Fruit fly (Drosophila melanogaster): Measurements from ENCODE around the gene Rel.

Rel gene

DNA sequence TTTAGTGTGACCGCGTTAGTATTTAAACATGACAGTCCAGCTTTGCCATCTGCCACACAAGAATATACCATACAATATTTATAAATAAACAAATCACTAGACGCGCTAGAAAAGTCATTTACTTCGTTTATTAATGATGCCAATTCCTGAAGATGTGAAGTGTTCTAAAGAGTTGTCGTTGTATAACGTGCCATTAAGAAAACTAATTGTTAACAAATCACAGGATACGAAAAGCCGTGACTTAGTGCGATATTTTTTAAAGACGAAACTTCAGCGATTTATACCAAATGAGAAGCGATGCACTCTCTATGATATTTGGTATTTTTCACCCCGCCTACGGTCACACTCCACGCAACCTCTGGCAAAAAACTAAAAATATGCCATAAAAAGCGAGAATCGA is 8.3 kb downstream of the Rel start, which contains the start of gene neur (continued):
- TF ChIP-seq Oli (tag; optimal IDR thresholded peaks at IDR 0.05) (no peak), CG10979 (tag; optimal IDR thresholded peaks at IDR 0.05) (no peak), Aef1 (GFP tag; IDR thresholded peaks at IDR 0.05) (no peak), dimm (GFP tag; IDR thresholded peaks at IDR 0.05) (no peak), Fer3 (tag; optimal IDR thresholded peaks at IDR 0.05) (no peak), ap (GFP tag; IDR thresholded peaks at IDR 0.05) (no peak), CG10959 (GFP tag; IDR thresholded peaks at IDR 0.05) (no peak), CG12104 (GFP tag; optimal IDR thresholded peaks at IDR 0.05) (peak; percentile 19), CG5245 (GFP tag; optimal IDR thresholded peaks at IDR 0.05) (no peak), Abd-B (GFP tag; optimal IDR thresholded peaks at IDR 0.05) (peak; percentile 27), CHES-1-like (GFP tag; optimal IDR thresholded peaks at IDR 0.05) (peak; percentile 21), Hand (GFP tag; optimal IDR thresholded peaks at IDR 0.05) (no peak), CG14441 (GFP tag; IDR thresholded peaks at IDR 0.05) (no peak), CG1603 (tag; optimal IDR thresholded peaks at IDR 0.05) (peak; percentile 29), CG32532 (GFP tag; IDR thresholded peaks at IDR 0.05) (no peak), Fer2 (tag; optimal IDR thresholded peaks at IDR 0.05) (no peak), HmgZ (tag; optimal IDR thresholded peaks at IDR 0.05) (peak; percentile 20), Med (GFP tag) (peak; percentile 86), CG14014 (GFP tag; IDR thresholded peaks at IDR 0.05) (no peak), gfzf (GFP tag; optimal IDR thresholded peaks at IDR 0.05) (peak; percentile 91), CG2678 (tag; optimal IDR thresholded peaks at IDR 0.05) (no peak), CG12942 (GFP tag; optimal IDR thresholded peaks at IDR 0.05) (no peak), bsh (GFP tag; optimal IDR thresholded peaks at IDR 0.05) (no peak), CG9215 (GFP tag; IDR thresholded peaks at IDR 0.05) (0 out of 2 replicates have a peak, but pooled peaks have one; percentile 8), CG15696 (tag; optimal IDR thresholded peaks at IDR 0.05) (no peak), lola (GFP tag; optimal IDR thresholded peaks at IDR 0.05) (peak in 1 of 3 experiments; percentile 23), CG15269 (tag; optimal IDR thresholded peaks at IDR 0.05) (no peak), CG11456 (GFP tag; IDR thresholded peaks at IDR 0.05) (no peak), CG3995 (GFP tag; optimal IDR thresholded peaks at IDR 0.05) (peak; percentile 99), Lhr (GFP tag; optimal IDR thresholded peaks at IDR 0.05) (peak; percentile 83), gsb-n (tag; optimal IDR thresholded peaks at IDR 0.05) (peak; percentile 31), CG6765 (GFP tag; optimal IDR thresholded peaks at IDR 0.05) (no peak), ATbp (GFP tag; optimal IDR thresholded peaks at IDR 0.05) (no peak), ham (GFP tag; IDR thresholded peaks at IDR 0.05) (no peak), Sin3A (optimal IDR thresholded peaks at IDR 0.05) (peak; percentile 88), vnd (GFP tag; IDR thresholded peaks at IDR 0.05; ENCODE audit: partially characterized antibody) (peak; percentile 53; the same call in 1 of the 3 replicates), Sox100B (GFP tag; optimal IDR thresholded peaks at IDR 0.05) (peak; percentile 8), CG16863 (GFP tag; optimal IDR thresholded peaks at IDR 0.05) (no peak), CG8478 (optimal IDR thresholded peaks at IDR 0.05) (no peak), CG6854 (GFP tag; optimal IDR thresholded peaks at IDR 0.05) (no peak), CG15601 (tag; optimal IDR thresholded peaks at IDR 0.05) (peak; percentile 50), Pdp1 (GFP tag; optimal IDR thresholded peaks at IDR 0.05) (peak in 1 of 2 experiments; percentile 47), Doc2 (GFP tag; IDR thresholded peaks at IDR 0.05) (no peak), ranshi (GFP tag; IDR thresholded peaks at IDR 0.05) (no peak), CG18011 (GFP tag; optimal IDR thresholded peaks at IDR 0.05) (no peak), Rx (GFP tag; IDR thresholded peaks at IDR 0.05) (no peak), Dip2 (GFP tag; IDR thresholded peaks at IDR 0.05) (no peak), CG17612 (GFP tag; IDR thresholded peaks at IDR 0.05) (no peak), cad (GFP tag; optimal IDR thresholded peaks at IDR 0.05) (no peak), fd3F (GFP tag; optimal IDR thresholded peaks at IDR 0.05) (no peak), tgo (GFP tag; IDR thresholded peaks at IDR 0.05) (peak; percentile 29; the same call in 2 of the 3 replicates), ase (GFP tag; IDR thresholded peaks at IDR 0.05) (no peak)
